Fruit fly (Drosophila melanogaster): Measurements from ENCODE around the gene Coq3.

Gene Coq3

DNA sequence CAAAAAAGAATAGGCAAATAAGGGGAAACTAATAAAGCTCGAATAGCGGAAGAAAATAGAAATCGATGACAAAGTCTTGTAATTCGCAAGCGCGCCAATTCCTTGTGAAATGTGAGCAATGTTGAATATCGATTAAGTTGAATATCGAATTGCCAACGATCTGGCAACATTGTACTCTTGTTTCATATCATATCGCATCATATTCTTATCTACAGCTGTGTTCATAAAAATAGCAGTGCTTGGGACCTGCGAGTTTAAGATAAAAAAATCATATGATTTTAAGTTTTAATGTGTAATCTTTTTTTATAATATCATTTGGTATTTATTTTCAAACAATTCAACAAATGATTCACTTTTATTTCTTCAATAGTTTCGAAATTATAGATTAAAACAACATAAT is 9.4 kb downstream of the Coq3 start (continued):
- TF ChIP-seq Fer3 (tag; optimal IDR thresholded peaks at IDR 0.05) (peak; percentile 39), peb (GFP tag; IDR thresholded peaks at IDR 0.05) (no peak), D (optimal IDR thresholded peaks at IDR 0.05) (no peak), D (GFP tag; optimal IDR thresholded peaks at IDR 0.05) (no peak), CG1647 (GFP tag; optimal IDR thresholded peaks at IDR 0.05) (no peak), CG7745 (tag; optimal IDR thresholded peaks at IDR 0.05) (no peak), br (optimal IDR thresholded peaks at IDR 0.05) (no peak), CG31388 (GFP tag; optimal IDR thresholded peaks at IDR 0.05) (no peak), lov (optimal IDR thresholded peaks at IDR 0.05) (no peak), lov (GFP tag; IDR thresholded peaks at IDR 0.05) (no peak), shn (GFP tag; optimal IDR thresholded peaks at IDR 0.05) (no peak), dimm (GFP tag; IDR thresholded peaks at IDR 0.05) (no peak), CG18764 (GFP tag; optimal IDR thresholded peaks at IDR 0.05) (no peak), cwo (GFP tag; optimal IDR thresholded peaks at IDR 0.05) (no peak), CG7987 (GFP tag; optimal IDR thresholded peaks at IDR 0.05) (no peak), CG17186 (GFP tag; optimal IDR thresholded peaks at IDR 0.05) (no peak), croc (GFP tag; conservative IDR thresholded peaks at IDR 0.05) (no peak), maf-S (GFP tag; optimal IDR thresholded peaks at IDR 0.05) (no peak), CG5953 (GFP tag; IDR thresholded peaks at IDR 0.05) (no peak), tin (GFP tag; optimal IDR thresholded peaks at IDR 0.05) (peak; percentile 37), nmo (GFP tag; optimal IDR thresholded peaks at IDR 0.05) (peak; percentile 60), fru (optimal IDR thresholded peaks at IDR 0.05) (no peak), CG7372 (GFP tag; IDR thresholded peaks at IDR 0.05) (no peak), CG4820 (GFP tag; optimal IDR thresholded peaks at IDR 0.05) (peak; percentile 6), CG42726 (GFP tag; IDR thresholded peaks at IDR 0.05; ENCODE audit: partially characterized antibody) (peak; percentile 45; the same call in 1 of the 2 replicates), Nf-YA (GFP tag; IDR thresholded peaks at IDR 0.05) (no peak; the same call in 1 of the 2 replicates), sima (GFP tag; optimal IDR thresholded peaks at IDR 0.05) (no peak), CG13894 (tag; optimal IDR thresholded peaks at IDR 0.05) (peak; percentile 71), ems (GFP tag; optimal IDR thresholded peaks at IDR 0.05) (no peak), Taf1 (GFP tag; IDR thresholded peaks at IDR 0.05) (no peak), CG4360 (GFP tag; IDR thresholded peaks at IDR 0.05) (no peak), Xbp1 (GFP tag; optimal IDR thresholded peaks at IDR 0.05) (peak; percentile 57), tll (GFP tag; optimal IDR thresholded peaks at IDR 0.05) (no peak), fd64A (GFP tag; optimal IDR thresholded peaks at IDR 0.05) (no peak), Oli (tag; optimal IDR thresholded peaks at IDR 0.05) (no peak), CG17612 (GFP tag; IDR thresholded peaks at IDR 0.05) (no peak), bowl (GFP tag; IDR thresholded peaks at IDR 0.05) (no peak), CG10959 (GFP tag; IDR thresholded peaks at IDR 0.05) (no peak), CG43689 (GFP tag; IDR thresholded peaks at IDR 0.05) (no peak), az2 (GFP tag; optimal IDR thresholded peaks at IDR 0.05) (peak; percentile 49), oc (tag; optimal IDR thresholded peaks at IDR 0.05) (no peak), Myb (GFP tag; optimal IDR thresholded peaks at IDR 0.05) (no peak), CG17328 (GFP tag; IDR thresholded peaks at IDR 0.05) (peak; percentile 66), yki (optimal IDR thresholded peaks at IDR 0.05) (no peak), TFAM (GFP tag; optimal IDR thresholded peaks at IDR 0.05) (no peak), hkb (optimal IDR thresholded peaks at IDR 0.05) (no peak), hkb (GFP tag; IDR thresholded peaks at IDR 0.05) (peak; percentile 81), CG18599 (GFP tag; optimal IDR thresholded peaks at IDR 0.05) (no peak), CG12744 (GFP tag; optimal IDR thresholded peaks at IDR 0.05) (peak; percentile 12), CG10565 (GFP tag; optimal IDR thresholded peaks at IDR 0.05) (no peak), CG7556 (GFP tag; optimal IDR thresholded peaks at IDR 0.05) (no peak), dm (GFP tag; optimal IDR thresholded peaks at IDR 0.05) (peak; percentile 16), lola (GFP tag; optimal IDR thresholded peaks at IDR 0.05) (peak in 1 of 3 experiments; percentile 24), CG6654 (GFP tag; optimal IDR thresholded peaks at IDR 0.05) (no peak)

All from whole organism, embryonic.